Worm (Caenorhabditis elegans) whole organism, young adult: ENCODE measurements around the gene grk-2.

Experiments
- B0035.1 ChIP-seq: sonication (generic microtip); optimal IDR thresholded peaks from 2 replicates; lab custom pipeline; 2016; ENCODE audit warnings: missing genetic modification characterization, mild to moderate bottlenecking, missing compliant biosample characterization, missing genotype, missing genetic modification reagents
- F22D6.2 ChIP-seq: sonication (generic microtip); optimal IDR thresholded peaks from 2 replicates; lab custom pipeline; 2016; ENCODE audit warnings: mild to moderate bottlenecking, missing genetic modification characterization, missing compliant biosample characterization
- F55B11.4 ChIP-seq: sonication (generic microtip); optimal IDR thresholded peaks from 2 replicates; lab custom pipeline; 2016; ENCODE audit warnings: missing compliant biosample characterization, missing genetic modification characterization, borderline replicate concordance; ENCODE audit not compliant: insufficient read depth
- F57A8.1 ChIP-seq: fragments of 200-800 bp; sonication (Bioruptor generic); optimal IDR thresholded peaks from 2 replicates; lab custom pipeline; 2018; ENCODE audit warnings: mild to moderate bottlenecking, missing genetic modification characterization, moderate library complexity, missing compliant biosample characterization
- T07F8.4 ChIP-seq: sonication (generic microtip); optimal IDR thresholded peaks from 2 replicates; lab custom pipeline; 2016; ENCODE audit warnings: mild to moderate bottlenecking, missing genetic modification characterization, moderate library complexity, missing compliant biosample characterization
- Y67H2A.10 ChIP-seq: fragments of 200-800 bp; sonication (Bioruptor generic); conservative IDR thresholded peaks from 2 replicates; pipeline ENCODE4 v1.3.6; 2022; ENCODE audit warnings: missing genetic modification reagents, missing genetic modification characterization, missing compliant biosample characterization
- ama-1 ChIP-seq, 3 experiments: fragments of 150-350 bp in 1 of 3; sonication (generic microtip) in 2 of 3; optimal IDR thresholded peaks; 2 replicates each; lab custom pipeline; 2014 to 2018; ENCODE audit warnings: missing biosample characterization in 2 of 3, missing genetic modification characterization in 2 of 3, missing genetic modification reagents in 2 of 3
- bed-2 ChIP-seq: fragments of 200-800 bp; sonication (Bioruptor generic); IDR thresholded peaks from 2 replicates; pipeline ENCODE4 v1.3.6; 2022; ENCODE audit warnings: missing genetic modification reagents, missing genetic modification characterization, missing compliant biosample characterization
- cebp-1 ChIP-seq, 2 experiments: fragments of 200-800 bp in 1 of 2; sonication (Bioruptor generic) in 1 of 2; sonication (generic microtip) in 1 of 2; IDR thresholded peaks in 1 of 2; optimal IDR thresholded peaks in 1 of 2; 2 replicates each; pipeline versions ENCODE4 v1.3.6 to Lab custom; 2017 to 2022; ENCODE audit warnings: missing compliant biosample characterization in 2 of 2, missing genetic modification characterization in 2 of 2, mild to moderate bottlenecking in 1 of 2, missing genetic modification reagents in 1 of 2, moderate library complexity in 1 of 2
- ceh-100 ChIP-seq: fragments of 200-800 bp; sonication (Bioruptor generic); IDR thresholded peaks from 2 replicates; pipeline ENCODE4 v1.3.6; 2022; ENCODE audit warnings: missing genetic modification reagents, missing genetic modification characterization, missing compliant biosample characterization
- ceh-27 ChIP-seq: fragments of 200-800 bp; sonication (Bioruptor generic); optimal IDR thresholded peaks from 2 replicates; lab custom pipeline; 2018; ENCODE audit warnings: mild to moderate bottlenecking, missing genetic modification characterization, moderate library complexity, missing compliant biosample characterization
- ceh-79 ChIP-seq: sonication (generic microtip); optimal IDR thresholded peaks from 2 replicates; lab custom pipeline; 2017; ENCODE audit warnings: mild to moderate bottlenecking, missing genetic modification characterization, missing compliant biosample characterization
- ceh-91 ChIP-seq: fragments of 200-800 bp; sonication (Bioruptor generic); IDR thresholded peaks from 2 replicates; pipeline ENCODE4 v1.3.6; 2022; ENCODE audit warnings: missing genetic modification reagents, missing genetic modification characterization, missing compliant biosample characterization
- chd-7 ChIP-seq: sonication (generic microtip); optimal IDR thresholded peaks from 2 replicates; lab custom pipeline; 2016; ENCODE audit warnings: mild to moderate bottlenecking, missing genetic modification characterization, moderate library complexity, missing compliant biosample characterization
- die-1 ChIP-seq: sonication (generic microtip); optimal IDR thresholded peaks from 2 replicates; lab custom pipeline; 2016; ENCODE audit warnings: missing genotype, mild to moderate bottlenecking, missing genetic modification characterization, missing compliant biosample characterization
- dox-1 ChIP-seq: fragments of 200-800 bp; sonication (Bioruptor generic); IDR thresholded peaks from 2 replicates; pipeline ENCODE4 v1.3.6; 2022; ENCODE audit warnings: missing genetic modification reagents, missing genetic modification characterization, missing compliant biosample characterization
- efl-1 ChIP-seq: fragments of 150-350 bp; optimal IDR thresholded peaks from 2 replicates; lab custom pipeline; 2014; ENCODE audit warnings: missing biosample characterization, missing genetic modification reagents, missing genetic modification characterization
- egl-18 ChIP-seq: fragments of 200-800 bp; sonication (Bioruptor generic); IDR thresholded peaks from 2 replicates; pipeline ENCODE4 v1.3.6; 2022; ENCODE audit warnings: missing genetic modification reagents, missing genetic modification characterization, missing compliant biosample characterization
- egrh-3 ChIP-seq: fragments of 200-800 bp; sonication (Bioruptor generic); IDR thresholded peaks from 2 replicates; pipeline ENCODE4 v1.3.6; 2022; ENCODE audit warnings: missing genetic modification reagents, missing genetic modification characterization, missing compliant biosample characterization
- ets-4 ChIP-seq: fragments of 200-800 bp; sonication (Bioruptor generic); optimal IDR thresholded peaks from 2 replicates; lab custom pipeline; 2018; ENCODE audit warnings: mild to moderate bottlenecking, missing genetic modification characterization, missing compliant biosample characterization
- him-1 ChIP-seq: sonication (generic microtip); optimal IDR thresholded peaks from 2 replicates; lab custom pipeline; 2016; ENCODE audit warnings: missing genotype, missing genetic modification reagents, missing genetic modification characterization, missing compliant biosample characterization
- hlh-12 ChIP-seq: sonication (generic microtip); optimal IDR thresholded peaks from 2 replicates; lab custom pipeline; 2016; ENCODE audit warnings: missing genetic modification characterization, missing compliant biosample characterization
- hmg-20 ChIP-seq: fragments of 200-800 bp; sonication (Bioruptor generic); IDR thresholded peaks from 2 replicates; pipeline ENCODE4 v1.3.6; 2022; ENCODE audit warnings: missing genetic modification reagents, missing genetic modification characterization, missing compliant biosample characterization
- let-526 ChIP-seq: fragments of 200-800 bp; sonication (Bioruptor generic); IDR thresholded peaks from 2 replicates; pipeline ENCODE4 v1.3.6; 2022; ENCODE audit warnings: missing genetic modification reagents, missing genetic modification characterization, missing compliant biosample characterization
- lin-40 ChIP-seq: sonication (generic microtip); optimal IDR thresholded peaks from 2 replicates; lab custom pipeline; 2016; ENCODE audit warnings: missing genetic modification characterization, mild to moderate bottlenecking, missing compliant biosample characterization, missing genotype, missing genetic modification reagents
- lsl-1 ChIP-seq: fragments of 200-800 bp; sonication (Bioruptor generic); optimal IDR thresholded peaks from 2 replicates; lab custom pipeline; 2018; ENCODE audit warnings: mild to moderate bottlenecking, missing genetic modification characterization, moderate library complexity, missing compliant biosample characterization
- lsy-27 ChIP-seq: sonication (generic microtip); optimal IDR thresholded peaks from 2 replicates; lab custom pipeline; 2017; ENCODE audit warnings: missing genetic modification characterization, mild to moderate bottlenecking, missing compliant biosample characterization, antibody characterized with exemption, missing genotype, borderline replicate concordance; ENCODE audit not compliant: insufficient read depth
- madf-3 ChIP-seq: fragments of 200-800 bp; sonication (Bioruptor generic); IDR thresholded peaks from 2 replicates; pipeline ENCODE4 v1.3.6; 2022; ENCODE audit warnings: missing genetic modification reagents, missing genetic modification characterization, missing compliant biosample characterization
- madf-6 ChIP-seq: fragments of 200-800 bp; sonication (Bioruptor generic); IDR thresholded peaks from 2 replicates; pipeline ENCODE4 v1.3.6; 2022; ENCODE audit warnings: missing genetic modification reagents, missing genetic modification characterization, missing compliant biosample characterization
- mes-4 ChIP-seq: sonication (generic microtip); optimal IDR thresholded peaks from 2 replicates; lab custom pipeline; 2016; ENCODE audit warnings: missing genotype, missing genetic modification characterization, missing compliant biosample characterization
- mxl-1 ChIP-seq: sonication (generic microtip); optimal IDR thresholded peaks from 2 replicates; lab custom pipeline; 2016; ENCODE audit warnings: missing genetic modification characterization, missing compliant biosample characterization
- nfya-2 ChIP-seq: fragments of 200-800 bp; sonication (Bioruptor generic); IDR thresholded peaks from 2 replicates; pipeline ENCODE4 v1.3.6; 2022; ENCODE audit warnings: missing genetic modification reagents, missing genetic modification characterization, missing compliant biosample characterization
- nhr-120 ChIP-seq: fragments of 200-800 bp; sonication (Bioruptor generic); IDR thresholded peaks from 2 replicates; pipeline ENCODE4 v1.3.6; 2022; ENCODE audit warnings: missing genetic modification characterization, missing compliant biosample characterization
- nhr-27 ChIP-seq: fragments of 200-800 bp; sonication (Bioruptor generic); optimal IDR thresholded peaks from 2 replicates; lab custom pipeline; 2018; ENCODE audit warnings: mild to moderate bottlenecking, missing genetic modification characterization, moderate library complexity, missing compliant biosample characterization
- nhr-90 ChIP-seq: sonication (generic microtip); optimal IDR thresholded peaks from 2 replicates; lab custom pipeline; 2016; ENCODE audit warnings: missing genotype, mild to moderate bottlenecking, missing genetic modification characterization, missing compliant biosample characterization
- pha-4 ChIP-seq: fragments of 150-350 bp; sonication (generic microtip); optimal IDR thresholded peaks from 2 replicates; lab custom pipeline; 2014; ENCODE audit warnings: missing biosample characterization, missing genetic modification reagents, missing genetic modification characterization
- repo-1 ChIP-seq: sonication (generic microtip); optimal IDR thresholded peaks from 2 replicates; lab custom pipeline; 2017; ENCODE audit warnings: mild to moderate bottlenecking, missing genetic modification characterization, missing compliant biosample characterization
- rpc-1 ChIP-seq, 2 experiments: fragments of 150-350 bp in 1 of 2; sonication (generic microtip) in 1 of 2; optimal IDR thresholded peaks; 2 replicates each; lab custom pipeline; 2014 to 2018; ENCODE audit warnings: missing biosample characterization in 1 of 2, missing genetic modification characterization in 1 of 2, missing genetic modification reagents in 1 of 2, missing genotype in 1 of 2
- sdz-38 ChIP-seq: sonication (generic microtip); optimal IDR thresholded peaks from 2 replicates; lab custom pipeline; 2016; ENCODE audit warnings: missing genotype, missing genetic modification characterization, missing compliant biosample characterization
- somi-1 ChIP-seq: fragments of 200-800 bp; sonication (Bioruptor generic); optimal IDR thresholded peaks from 2 replicates; lab custom pipeline; 2018; ENCODE audit warnings: mild to moderate bottlenecking, missing genetic modification characterization, missing compliant biosample characterization
- tlf-1 ChIP-seq: fragments of 200-800 bp; sonication (Bioruptor generic); optimal IDR thresholded peaks from 2 replicates; lab custom pipeline; 2018; ENCODE audit warnings: mild to moderate bottlenecking, missing genetic modification characterization, missing compliant biosample characterization
- xnd-1 ChIP-seq: sonication (generic microtip); optimal IDR thresholded peaks from 2 replicates; lab custom pipeline; 2016; ENCODE audit warnings: missing genotype, missing genetic modification reagents, missing genetic modification characterization, missing compliant biosample characterization
- ztf-6 ChIP-seq: fragments of 200-800 bp; sonication (Bioruptor generic); IDR thresholded peaks from 2 replicates; pipeline ENCODE4 v1.3.6; 2022; ENCODE audit warnings: missing genetic modification reagents, missing genetic modification characterization, missing compliant biosample characterization

grk-2 gene

DNA sequence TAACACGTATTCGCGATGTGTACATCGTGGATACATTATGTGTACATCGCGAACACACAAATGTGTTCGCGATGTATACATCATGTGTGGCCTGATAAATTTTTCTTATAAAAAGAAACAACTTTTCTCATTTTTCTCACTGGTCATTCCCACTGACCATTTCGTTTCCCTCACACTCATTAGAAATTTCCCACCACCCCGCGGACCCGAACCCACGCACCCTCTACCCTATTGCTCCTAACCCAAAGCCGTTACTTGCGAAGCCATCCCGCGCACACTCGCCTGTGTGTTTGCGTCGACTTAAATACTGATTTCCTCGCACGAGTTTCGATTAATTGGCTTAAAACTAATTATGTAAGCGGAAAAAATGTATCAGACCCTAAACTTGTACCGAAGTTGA, 22.9 kb downstream of the grk-2 start (continued):
- TF ChIP-seq nhr-90 (tag; lab: Kevin White, UChicago), result peak; percentile 81
- peak; percentile 82 for TF ChIP-seq die-1 (tag; lab: Kevin White, UChicago)
- TF ChIP-seq dox-1 (GFP tag; lab: Robert Waterston, UW), result peak; percentile 66
- TF ChIP-seq bed-2 (GFP tag; lab: Robert Waterston, UW), result no peak
- peak; percentile 45 for TF ChIP-seq lsl-1 (GFP tag; lab: Kevin White, UChicago)
- no peak for TF ChIP-seq tlf-1 (GFP tag; lab: Kevin White, UChicago)
- no peak for TF ChIP-seq egl-18 (GFP tag; lab: Robert Waterston, UW)
- TF ChIP-seq ceh-27 (GFP tag; lab: Kevin White, UChicago), result peak; percentile 20
- TF ChIP-seq ceh-100 (GFP tag; lab: Robert Waterston, UW), result no peak
- TF ChIP-seq efl-1 (GFP tag; lab: Kevin White, UChicago), result no peak
- TF ChIP-seq rpc-1 (optimal IDR thresholded peaks at IDR 0.05; lab: Kevin White, UChicago), result peak; percentile 73
- peak; percentile 92 for TF ChIP-seq rpc-1 (tag; optimal IDR thresholded peaks at IDR 0.05; lab: Kevin White, UChicago)
- TF ChIP-seq B0035.1 (tag; lab: Kevin White, UChicago), result peak; percentile 21
- TF ChIP-seq nhr-27 (tag; lab: Kevin White, UChicago), result no peak
- TF ChIP-seq madf-3, result peak; percentile 80
- no peak for TF ChIP-seq F55B11.4 (tag; lab: Kevin White, UChicago)
- no peak for TF ChIP-seq lin-40 (tag; lab: Kevin White, UChicago)
- TF ChIP-seq sdz-38, result no peak
- no peak for TF ChIP-seq let-526 (GFP tag; lab: Robert Waterston, UW)
- TF ChIP-seq cebp-1 (GFP tag; IDR thresholded peaks at IDR 0.05; lab: Robert Waterston, UW), result no peak
- TF ChIP-seq cebp-1 (tag; optimal IDR thresholded peaks at IDR 0.05; lab: Kevin White, UChicago), result peak; percentile 49
- TF ChIP-seq Y67H2A.10 (GFP tag; lab: Robert Waterston, UW), result no peak
- TF ChIP-seq ztf-6 (GFP tag; lab: Robert Waterston, UW), result no peak
- TF ChIP-seq F57A8.1 (GFP tag; lab: Kevin White, UChicago), result peak; percentile 21
- TF ChIP-seq xnd-1, result no peak
- TF ChIP-seq mes-4 (tag; lab: Kevin White, UChicago), result peak; percentile 67
- TF ChIP-seq nfya-2, result no peak
- no peak for TF ChIP-seq F22D6.2 (tag; lab: Kevin White, UChicago)
- peak; percentile 71 for TF ChIP-seq chd-7 (tag; lab: Kevin White, UChicago)
- no peak for TF ChIP-seq hlh-12 (tag; lab: Kevin White, UChicago)
- TF ChIP-seq ceh-79 (tag; lab: Kevin White, UChicago), result peak; percentile 37
- TF ChIP-seq pha-4 (tag; lab: Kevin White, UChicago), result no peak
- peak; percentile 83 for TF ChIP-seq him-1 (tag; lab: Kevin White, UChicago)
- no peak for TF ChIP-seq lsy-27 (tag; lab: Kevin White, UChicago)
- TF ChIP-seq egrh-3 (GFP tag; lab: Robert Waterston, UW), result no peak
- TF ChIP-seq madf-6 (GFP tag; lab: Robert Waterston, UW), result peak; percentile 60
- TF ChIP-seq mxl-1 (tag; lab: Kevin White, UChicago), result peak; percentile 59
- no peak for TF ChIP-seq ets-4 (GFP tag; lab: Kevin White, UChicago)
- 0 out of 2 replicates have a peak, but pooled peaks have one; percentile 22 for TF ChIP-seq nhr-120 (GFP tag; lab: Robert Waterston, UW)
- no peak for TF ChIP-seq ama-1 (optimal IDR thresholded peaks at IDR 0.05; lab: Kevin White, UChicago)
- peak; percentile 40 to 43 for TF ChIP-seq ama-1 (GFP tag; optimal IDR thresholded peaks at IDR 0.05; lab: Kevin White, UChicago)
- TF ChIP-seq T07F8.4, result peak; percentile 82
- TF ChIP-seq hmg-20 (GFP tag; lab: Robert Waterston, UW), result no peak
- TF ChIP-seq ceh-91 (GFP tag; lab: Robert Waterston, UW), result 0 out of 2 replicates have a peak, but pooled peaks have one; percentile 27
- TF ChIP-seq repo-1 (tag; lab: Kevin White, UChicago), result no peak
- TF ChIP-seq somi-1 (GFP tag; lab: Kevin White, UChicago), result peak; percentile 53
